Worm (Caenorhabditis elegans): ENCODE results near the gene clec-56.

ce11 chrV:14436195-14436594 is 38.0 kb upstream of the clec-56 start:
- TF ChIP-seq pax-3 (tag; optimal IDR thresholded peaks at IDR 0.05) (no peak), aly-2 (tag; optimal IDR thresholded peaks at IDR 0.05) (no peak), sup-37 (GFP tag; optimal IDR thresholded peaks at IDR 0.05) (no peak), egl-27 (tag; optimal IDR thresholded peaks at IDR 0.05) (no peak), unc-62 (GFP tag; optimal IDR thresholded peaks at IDR 0.05) (no peak), nhr-28 (tag; optimal IDR thresholded peaks at IDR 0.05) (no peak), unc-30 (tag; optimal IDR thresholded peaks at IDR 0.05) (no peak), nhr-12 (tag; optimal IDR thresholded peaks at IDR 0.05) (no peak), nhr-237 (tag; optimal IDR thresholded peaks at IDR 0.05) (no peak), nhr-76 (tag; optimal IDR thresholded peaks at IDR 0.05) (no peak), mdl-1 (tag; optimal IDR thresholded peaks at IDR 0.05) (no peak), lin-13 (GFP tag; optimal IDR thresholded peaks at IDR 0.05) (no peak)

All from whole organism, L1 larva.